Worm (Caenorhabditis elegans) whole organism, L4 larva: ENCODE measurements around the gene F36D4.1.

Experiments
- D1046.2 ChIP-seq: fragments of 200-800 bp; sonication (Bioruptor generic); IDR thresholded peaks from 2 replicates; pipeline ENCODE4 v1.3.6; 2022; ENCODE audit warnings: missing genetic modification characterization, missing compliant biosample characterization
- F10B5.3 ChIP-seq: sonication (generic microtip); optimal IDR thresholded peaks from 2 replicates; lab custom pipeline; 2016; ENCODE audit warnings: mild to moderate bottlenecking, missing genetic modification characterization, missing compliant biosample characterization
- aha-1 ChIP-seq: fragments of 150-350 bp; peaks from one replicate; lab custom pipeline; 2014; ENCODE audit warnings: missing biosample characterization, missing genetic modification characterization
- ama-1 ChIP-seq: fragments of 150-350 bp; optimal IDR thresholded peaks from 2 replicates; lab custom pipeline; 2014; ENCODE audit warnings: inconsistent platforms, mixed read lengths
- arid-1 ChIP-seq: fragments of 200-800 bp; sonication (Bioruptor generic); conservative IDR thresholded peaks from 2 replicates; pipeline ENCODE4 v1.3.6; 2022; ENCODE audit warnings: missing genetic modification reagents, missing genetic modification characterization, missing compliant biosample characterization
- ceh-44 ChIP-seq: fragments of 200-800 bp; sonication (Bioruptor generic); IDR thresholded peaks from 2 replicates; pipeline ENCODE4 v1.3.6; 2022; ENCODE audit warnings: missing genetic modification reagents, missing genetic modification characterization, missing compliant biosample characterization
- ceh-82 ChIP-seq: sonication (generic microtip); optimal IDR thresholded peaks from 2 replicates; lab custom pipeline; 2017; ENCODE audit warnings: missing biosample characterization, missing genetic modification characterization
- ces-1 ChIP-seq: fragments of 150-350 bp; sonication (generic microtip); optimal IDR thresholded peaks from 4 replicates; lab custom pipeline; 2014; ENCODE audit warnings: missing biosample characterization, missing genetic modification reagents, missing genetic modification characterization
- cey-2 ChIP-seq: sonication (generic microtip); optimal IDR thresholded peaks from 3 replicates; lab custom pipeline; 2017; ENCODE audit warnings: missing genetic modification characterization, mild to moderate bottlenecking, missing compliant biosample characterization, antibody characterized with exemption, borderline replicate concordance; ENCODE audit not compliant: insufficient read depth
- daf-16 ChIP-seq, 3 experiments: sonication (generic microtip); optimal IDR thresholded peaks; 2 replicates each; lab custom pipeline; 2016 to 2017; ENCODE audit warnings: missing genetic modification characterization in 3 of 3, missing genetic modification reagents in 3 of 3, mild to moderate bottlenecking in 2 of 3, missing compliant biosample characterization in 2 of 3, missing biosample characterization in 1 of 3, moderate library complexity in 1 of 3
- daf-8 ChIP-seq: fragments of 200-800 bp; sonication (Bioruptor generic); IDR thresholded peaks from 2 replicates; pipeline ENCODE4 v1.3.6; 2022; ENCODE audit warnings: missing genetic modification characterization, missing compliant biosample characterization
- dmd-6 ChIP-seq: fragments of 200-800 bp; sonication (Bioruptor generic); IDR thresholded peaks from 2 replicates; pipeline ENCODE4 v1.3.6; 2022; ENCODE audit warnings: missing genetic modification reagents, missing genetic modification characterization, missing compliant biosample characterization
- dmd-9 ChIP-seq: fragments of 200-800 bp; sonication (Bioruptor generic); IDR thresholded peaks from 2 replicates; pipeline ENCODE4 v1.3.6; 2022; ENCODE audit warnings: missing genetic modification reagents, missing genetic modification characterization, missing compliant biosample characterization
- dve-1 ChIP-seq: sonication (generic microtip); optimal IDR thresholded peaks from 2 replicates; lab custom pipeline; 2017; ENCODE audit warnings: antibody characterized with exemption, mild to moderate bottlenecking, missing genetic modification characterization, missing compliant biosample characterization; ENCODE audit not compliant: insufficient read depth
- fos-1 ChIP-seq: fragments of 150-350 bp; optimal IDR thresholded peaks from 2 replicates; lab custom pipeline; 2014; ENCODE audit warnings: missing biosample characterization, missing genetic modification characterization
- hif-1 ChIP-seq, 2 experiments: sonication (generic microtip); optimal IDR thresholded peaks; 2 replicates each; lab custom pipeline; 2016 to 2017; ENCODE audit warnings: missing compliant biosample characterization in 2 of 2, missing genetic modification characterization in 2 of 2, missing genetic modification reagents in 2 of 2, missing genotype in 2 of 2, mild to moderate bottlenecking in 1 of 2
- hlh-11 ChIP-seq: fragments of 200-800 bp; sonication (Bioruptor generic); optimal IDR thresholded peaks from 2 replicates; lab custom pipeline; 2018; ENCODE audit warnings: mild to moderate bottlenecking, missing genetic modification characterization, missing compliant biosample characterization
- lin-13 ChIP-seq: fragments of 150-350 bp; optimal IDR thresholded peaks from 2 replicates; lab custom pipeline; 2014; ENCODE audit warnings: missing biosample characterization, missing genetic modification reagents, missing genetic modification characterization
- lin-15B ChIP-seq: fragments of 150-350 bp; sonication (generic microtip); optimal IDR thresholded peaks from 3 replicates; lab custom pipeline; 2014; ENCODE audit warnings: missing biosample characterization, missing genetic modification characterization
- lin-38 ChIP-seq: fragments of 200-800 bp; sonication (Bioruptor generic); IDR thresholded peaks from 2 replicates; pipeline ENCODE4 v1.3.6; 2022; ENCODE audit warnings: missing genetic modification reagents, missing genetic modification characterization, missing compliant biosample characterization
- lin-39 ChIP-seq: fragments of 150-350 bp; optimal IDR thresholded peaks from 2 replicates; lab custom pipeline; 2014; ENCODE audit warnings: missing biosample characterization, missing genetic modification reagents, missing genetic modification characterization
- madf-5 ChIP-seq, 2 experiments: fragments of 200-800 bp; sonication (Bioruptor generic); IDR thresholded peaks; 2 replicates each; pipeline ENCODE4 v1.3.6; 2022; ENCODE audit warnings: missing compliant biosample characterization in 2 of 2, missing genetic modification characterization in 2 of 2
- nhr-111 ChIP-seq: fragments of 200-800 bp; sonication (Bioruptor generic); optimal IDR thresholded peaks from 2 replicates; lab custom pipeline; 2018; ENCODE audit warnings: mild to moderate bottlenecking, missing genetic modification characterization, missing compliant biosample characterization
- nhr-237 ChIP-seq: sonication (generic microtip); optimal IDR thresholded peaks from 2 replicates; lab custom pipeline; 2017; ENCODE audit warnings: missing biosample characterization, missing genetic modification characterization
- nhr-25 ChIP-seq: sonication (generic microtip); optimal IDR thresholded peaks from 2 replicates; lab custom pipeline; 2017; ENCODE audit warnings: missing genetic modification characterization, mild to moderate bottlenecking, missing compliant biosample characterization, antibody characterized with exemption, moderate library complexity, borderline replicate concordance; ENCODE audit not compliant: insufficient read depth
- nhr-28 ChIP-seq: fragments of 150-350 bp; optimal IDR thresholded peaks from 2 replicates; lab custom pipeline; 2014; ENCODE audit warnings: missing biosample characterization, missing genetic modification characterization
- nhr-41 ChIP-seq: fragments of 200-800 bp; sonication (Bioruptor generic); IDR thresholded peaks from 2 replicates; pipeline ENCODE4 v1.3.6; 2022; ENCODE audit warnings: missing genetic modification reagents, missing genetic modification characterization, missing compliant biosample characterization
- nhr-6 ChIP-seq: fragments of 150-350 bp; optimal IDR thresholded peaks from 2 replicates; lab custom pipeline; 2014; ENCODE audit warnings: missing biosample characterization, missing genetic modification characterization
- nhr-76 ChIP-seq: fragments of 150-350 bp; optimal IDR thresholded peaks from 2 replicates; lab custom pipeline; 2014; ENCODE audit warnings: missing biosample characterization, missing genetic modification characterization
- pha-4 ChIP-seq, 2 experiments: fragments of 150-350 bp in 1 of 2; fragments of 200-800 bp in 1 of 2; sonication (Bioruptor generic) in 1 of 2; IDR thresholded peaks in 1 of 2; optimal IDR thresholded peaks in 1 of 2; 2 replicates each; pipeline versions ENCODE4 v1.3.6 to Lab custom; 2014 to 2022; ENCODE audit warnings: missing genetic modification characterization in 2 of 2, missing genetic modification reagents in 2 of 2, missing biosample characterization in 1 of 2, missing compliant biosample characterization in 1 of 2
- pqm-1 ChIP-seq: sonication (generic microtip); optimal IDR thresholded peaks from 2 replicates; lab custom pipeline; 2017; ENCODE audit warnings: missing biosample characterization, missing genetic modification characterization
- sdz-12 ChIP-seq: fragments of 200-800 bp; sonication (Bioruptor generic); optimal IDR thresholded peaks from 2 replicates; lab custom pipeline; 2018; ENCODE audit warnings: mild to moderate bottlenecking, missing genetic modification characterization, missing compliant biosample characterization
- tra-1 ChIP-seq: fragments of 200-800 bp; sonication (Bioruptor generic); IDR thresholded peaks from 2 replicates; pipeline ENCODE4 v1.3.6; 2022; ENCODE audit warnings: missing genetic modification reagents, missing genetic modification characterization, missing compliant biosample characterization
- unc-130 ChIP-seq: sonication (generic microtip); optimal IDR thresholded peaks from 2 replicates; lab custom pipeline; 2016; ENCODE audit warnings: missing genetic modification reagents, missing genetic modification characterization, missing compliant biosample characterization
- unc-39 ChIP-seq: sonication (generic microtip); optimal IDR thresholded peaks from 2 replicates; lab custom pipeline; 2017; ENCODE audit warnings: missing biosample characterization, missing genetic modification characterization
- unc-62 ChIP-seq, 3 experiments: fragments of 150-350 bp in 1 of 3; sonication (generic microtip); optimal IDR thresholded peaks in 2 of 3; peaks in 1 of 3; 1 replicate in 1 of 3; 2 replicates in 2 of 3; lab custom pipeline; 2014 to 2017; ENCODE audit warnings: missing biosample characterization in 3 of 3, missing genetic modification characterization in 3 of 3, missing genetic modification reagents in 3 of 3, missing genotype in 1 of 3
- zfp-3 ChIP-seq: fragments of 200-800 bp; sonication (Bioruptor generic); conservative IDR thresholded peaks from 2 replicates; pipeline ENCODE4 v1.3.6; 2022; ENCODE audit warnings: missing genetic modification reagents, missing genetic modification characterization, missing compliant biosample characterization
- ztf-7 ChIP-seq: fragments of 150-350 bp; optimal IDR thresholded peaks from 2 replicates; lab custom pipeline; 2014; ENCODE audit warnings: missing biosample characterization, missing genetic modification characterization

The F36D4.1 gene

DNA sequence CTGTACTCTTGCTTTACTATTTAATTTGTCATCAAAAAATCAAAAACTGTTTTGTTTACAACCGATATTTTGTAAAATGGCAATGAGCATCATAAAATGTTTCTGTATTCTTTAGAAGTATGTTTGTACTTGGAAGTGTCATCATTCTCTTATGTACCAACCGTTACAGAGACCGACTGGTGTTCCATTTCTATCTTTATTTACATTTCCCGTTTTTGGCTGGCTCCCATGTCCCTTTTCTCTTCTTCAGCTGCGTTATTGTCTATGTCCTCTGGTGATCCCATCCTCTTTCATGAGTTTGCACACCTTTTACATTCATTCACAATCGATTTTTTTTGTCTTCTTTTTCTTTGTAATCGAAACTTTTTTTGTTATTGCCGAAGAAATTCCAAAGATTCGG is 34.8 kb downstream of the F36D4.1 start:
- no peak for TF ChIP-seq dmd-9 (GFP tag; lab: Robert Waterston, UW)
- peak; percentile 22 for TF ChIP-seq nhr-6
- no peak for TF ChIP-seq dve-1 (tag; lab: Kevin White, UChicago)
- TF ChIP-seq pha-4 (GFP tag; IDR thresholded peaks at IDR 0.05; lab: Robert Waterston, UW): no peak
- TF ChIP-seq pha-4 (tag; optimal IDR thresholded peaks at IDR 0.05; lab: Kevin White, UChicago): peak; percentile 94
- no peak for TF ChIP-seq lin-13 (GFP tag; lab: Kevin White, UChicago)
- TF ChIP-seq D1046.2: no peak
- TF ChIP-seq cey-2 (tag; lab: Kevin White, UChicago): no peak

DNA sequence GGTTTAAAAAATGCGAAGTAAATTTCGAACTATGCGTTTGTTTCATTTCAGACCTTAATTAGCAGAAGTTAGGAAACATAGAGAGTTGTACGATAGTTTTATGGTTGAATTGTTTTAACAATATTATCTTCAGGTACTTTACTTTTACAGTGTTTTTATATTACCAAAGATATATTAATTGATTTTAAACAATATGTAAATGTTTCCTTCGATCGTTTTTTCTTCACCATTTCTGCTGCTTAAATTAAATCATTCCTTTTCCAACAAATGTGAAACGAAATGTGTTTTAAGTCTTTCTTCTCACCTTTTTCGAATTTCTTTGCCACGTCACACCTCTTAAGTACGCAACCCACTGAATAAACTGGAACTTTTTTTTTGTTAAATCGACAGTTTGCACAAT is 36.6 kb downstream of the F36D4.1 start:
- TF ChIP-seq aha-1 (tag; lab: Kevin White, UChicago) (peak; percentile 93), sdz-12 (GFP tag; lab: Kevin White, UChicago) (no peak)

DNA sequence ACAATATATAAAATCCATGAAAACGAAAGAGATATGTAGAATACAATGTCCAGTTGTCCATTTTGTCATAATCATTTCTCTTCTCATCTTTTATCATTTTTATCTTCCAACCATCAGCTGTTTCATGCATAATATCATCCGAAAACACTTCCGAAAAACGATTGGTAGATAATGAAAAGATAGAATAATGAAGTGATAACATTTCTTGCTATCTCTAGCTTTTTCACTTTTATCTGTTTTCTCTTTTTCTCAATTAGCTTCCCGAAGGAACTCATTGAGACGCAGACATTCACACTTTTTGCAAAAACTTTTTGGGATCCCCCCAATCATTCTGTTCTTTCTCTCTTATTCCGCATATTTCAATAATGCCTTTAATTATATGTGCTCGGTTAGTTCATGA is 37.2 kb downstream of the F36D4.1 start:
- no peak for TF ChIP-seq zfp-3 (GFP tag; lab: Robert Waterston, UW)
- TF ChIP-seq daf-16 (GFP tag; optimal IDR thresholded peaks at IDR 0.05; lab: Kevin White, UChicago): no peak
- peak; percentile 23 for TF ChIP-seq daf-16 (tag; optimal IDR thresholded peaks at IDR 0.05; lab: Kevin White, UChicago)
- peak; percentile 42 for TF ChIP-seq nhr-28
- TF ChIP-seq tra-1: no peak
- peak; percentile 56 for TF ChIP-seq dve-1 (tag; lab: Kevin White, UChicago)
- peak; percentile 42 for TF ChIP-seq hlh-11

DNA sequence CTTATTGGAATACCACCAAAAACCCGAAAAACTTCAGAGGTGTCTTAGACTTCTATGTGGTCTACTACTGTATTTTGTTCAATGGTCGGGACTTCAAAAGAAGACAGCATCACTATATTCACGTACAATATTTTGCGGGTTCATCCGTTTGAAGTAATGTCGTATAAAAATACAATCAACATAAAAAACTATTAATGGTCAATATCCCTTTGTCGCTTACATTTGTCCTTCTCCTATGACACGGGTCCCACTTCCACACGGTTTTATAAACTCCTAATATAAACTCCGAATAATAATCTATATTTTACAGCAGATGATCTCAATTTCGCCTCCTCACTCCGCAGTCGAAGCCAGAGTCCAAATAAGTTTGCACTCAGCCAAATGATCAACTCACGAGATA is 40.8 kb downstream of the F36D4.1 start:
- no peak for TF ChIP-seq daf-8 (GFP tag; lab: Robert Waterston, UW)
- TF ChIP-seq unc-62 (GFP tag; optimal IDR thresholded peaks at IDR 0.05 in 1 of 2; lab: Kevin White, UChicago): peak in 1 of 2 experiments; percentile 94
- TF ChIP-seq unc-62 (tag; optimal IDR thresholded peaks at IDR 0.05; lab: Kevin White, UChicago): no peak

DNA sequence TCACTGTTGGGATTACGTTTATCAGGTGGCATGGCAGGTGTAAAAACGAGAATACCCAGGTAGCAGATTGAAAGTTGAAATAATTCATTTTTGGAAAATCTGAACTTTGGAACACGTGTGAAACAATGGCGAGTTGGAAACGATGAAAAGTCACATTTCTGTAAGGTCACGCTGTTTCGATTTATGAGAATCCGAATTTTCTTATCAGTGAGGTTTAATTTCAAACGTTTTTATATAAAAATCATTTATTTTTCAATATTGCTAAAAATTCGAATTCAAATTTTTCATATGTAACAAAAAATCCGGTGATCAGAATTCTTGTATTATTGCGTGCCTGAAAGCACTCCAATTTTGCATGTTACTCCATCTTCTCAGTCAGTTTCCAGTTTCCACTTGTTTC is 45.9 kb downstream of the F36D4.1 start, which contains the start of gene F07D3.3:
TSS of gene F07D3.3 (minus strand) at position 101 of the 400 bp plus-strand sequence.
- no peak for TF ChIP-seq lin-39
- no peak for TF ChIP-seq arid-1
- no peak for TF ChIP-seq dmd-6 (GFP tag; lab: Robert Waterston, UW)
- no peak for TF ChIP-seq lin-38
- no peak for TF ChIP-seq unc-130
- no peak for TF ChIP-seq fos-1 (tag; lab: Kevin White, UChicago)
- TF ChIP-seq ces-1 (GFP tag; lab: Kevin White, UChicago): no peak
- TF ChIP-seq ceh-44: no peak
- TF ChIP-seq hif-1 (tag; optimal IDR thresholded peaks at IDR 0.05; lab: Kevin White, UChicago): no peak
- TF ChIP-seq ceh-82 (tag; lab: Kevin White, UChicago): no peak

DNA sequence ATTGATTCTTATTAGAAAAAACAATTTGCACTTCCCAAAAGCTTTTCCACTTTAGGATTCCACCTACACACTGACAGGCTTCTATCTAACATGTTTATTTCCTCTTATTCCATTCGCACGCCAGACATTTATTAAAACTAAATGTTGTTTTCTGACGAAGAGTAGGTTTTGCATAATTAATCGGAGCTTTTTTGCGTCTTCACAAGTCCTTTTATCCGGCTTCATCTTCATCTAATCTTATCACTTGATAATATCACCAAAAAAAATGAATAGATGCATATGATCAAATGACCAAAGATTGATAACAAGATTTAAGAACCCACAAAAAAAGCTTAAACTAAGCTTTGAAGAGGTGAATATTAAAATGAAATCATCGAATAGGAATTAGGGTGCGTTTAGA is 48.8 kb downstream of the F36D4.1 start:
- TF ChIP-seq nhr-41 (GFP tag; lab: Robert Waterston, UW) (no peak), lin-15B (tag; lab: Kevin White, UChicago) (no peak), unc-39 (tag; lab: Kevin White, UChicago) (no peak), ceh-82 (tag; lab: Kevin White, UChicago) (no peak), nhr-76 (no peak), madf-5 (GFP tag; IDR thresholded peaks at IDR 0.05; lab: Robert Waterston, UW) (no peak), ztf-7 (tag; lab: Kevin White, UChicago) (no peak), cey-2 (tag; lab: Kevin White, UChicago) (no peak), nhr-25 (tag; lab: Kevin White, UChicago) (no peak), ama-1 (no peak), daf-8 (GFP tag; lab: Robert Waterston, UW) (no peak), nhr-111 (GFP tag; lab: Kevin White, UChicago) (no peak), nhr-237 (tag; lab: Kevin White, UChicago) (no peak), pqm-1 (tag; lab: Kevin White, UChicago) (no peak), F10B5.3 (tag; lab: Kevin White, UChicago) (no peak), hlh-11 (no peak)
- TF ChIP-seq, all 104 proteins: peak for 0
